Fruit fly (Drosophila melanogaster): ENCODE results near the gene CG5011.

CG5011 gene

DNA sequence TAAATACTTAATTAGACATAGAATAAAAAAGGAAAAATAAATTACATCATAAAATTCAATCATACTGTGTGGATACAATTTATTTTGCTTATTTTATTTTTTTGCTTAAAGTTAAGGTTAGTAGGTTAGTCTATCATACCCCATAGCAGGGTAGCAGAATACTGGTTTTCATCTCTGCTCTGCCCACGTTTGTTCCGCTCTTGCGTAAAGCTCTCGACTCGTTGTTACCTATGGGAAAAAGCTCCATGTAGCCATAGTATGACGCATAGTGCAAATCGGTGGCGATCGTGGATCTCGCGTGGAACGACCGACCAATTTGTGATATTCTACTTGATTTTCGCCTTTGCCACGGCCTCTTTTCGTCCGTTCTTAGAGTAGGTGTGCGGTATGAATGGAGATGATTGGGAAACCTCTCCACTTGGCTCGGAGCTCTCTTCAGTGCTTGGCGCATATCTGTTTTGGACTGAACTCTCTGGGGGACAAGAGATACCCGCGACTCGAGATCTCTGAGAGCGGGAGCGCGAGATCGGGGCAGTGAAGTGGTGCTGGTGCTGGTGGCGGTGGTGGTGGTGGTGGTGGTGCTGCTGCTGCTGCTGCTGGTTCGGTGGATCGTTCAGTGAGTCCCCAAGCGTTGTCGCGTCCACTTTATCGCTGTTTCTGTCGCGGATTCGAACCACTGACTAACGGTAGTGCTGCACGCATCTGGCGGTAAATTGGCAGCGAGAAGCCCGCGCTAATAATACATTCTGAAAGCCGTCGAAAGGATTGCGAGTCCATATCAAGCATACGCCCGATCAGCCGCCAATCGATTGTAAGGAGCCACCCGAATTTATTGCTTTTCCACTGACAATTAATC lies 14.6 kb upstream of the CG5011 start, which contains the start of gene CG5001:
CG5001 (plus strand) TSS at position 116 of the 856 bp plus-strand sequence.
- peak; percentile 42 for TF ChIP-seq CG11902 (GFP tag; optimal IDR thresholded peaks at IDR 0.05)
- no peak for TF ChIP-seq acj6 (GFP tag; optimal IDR thresholded peaks at IDR 0.05)
- TF ChIP-seq CG1621 (tag; optimal IDR thresholded peaks at IDR 0.05): peak; percentile 44
- peak in 1 of 2 experiments; percentile 6 for TF ChIP-seq salr (GFP tag; optimal IDR thresholded peaks at IDR 0.05)
- no peak for TF ChIP-seq fkh (GFP tag; optimal IDR thresholded peaks at IDR 0.05)
- TF ChIP-seq CG11294 (GFP tag; IDR thresholded peaks at IDR 0.05): peak; percentile 83
- peak; percentile 76 for TF ChIP-seq dsx (GFP tag; optimal IDR thresholded peaks at IDR 0.05; ENCODE audit: poor library complexity, severe bottlenecking)
- no peak for TF ChIP-seq CG34406 (GFP tag; optimal IDR thresholded peaks at IDR 0.05)
- peak; percentile 92 for TF ChIP-seq svp (GFP tag)
- peak; percentile 74 for TF ChIP-seq CG6792 (GFP tag; optimal IDR thresholded peaks at IDR 0.05)
- no peak for TF ChIP-seq Eip93F (GFP tag; optimal IDR thresholded peaks at IDR 0.05)
- peak; percentile 95 for TF ChIP-seq Eip78C (GFP tag)
- no peak for TF ChIP-seq Ets21C (GFP tag; optimal IDR thresholded peaks at IDR 0.05)
- peak; percentile 86 for TF ChIP-seq CG15336 (GFP tag; IDR thresholded peaks at IDR 0.05)
- TF ChIP-seq Gug (GFP tag; IDR thresholded peaks at IDR 0.05): peak; percentile 76
- peak; percentile 72 for TF ChIP-seq achi (GFP tag; optimal IDR thresholded peaks at IDR 0.05)
- TF ChIP-seq ss (GFP tag; optimal IDR thresholded peaks at IDR 0.05): peak in 1 of 2 experiments; percentile 22
- TF ChIP-seq CG32006 (GFP tag; optimal IDR thresholded peaks at IDR 0.05): peak; percentile 75
- peak; percentile 70 for TF ChIP-seq CG8632 (GFP tag; optimal IDR thresholded peaks at IDR 0.05)
- no peak for TF ChIP-seq Met (GFP tag; optimal IDR thresholded peaks at IDR 0.05)
- TF ChIP-seq Blimp-1 (GFP tag; optimal IDR thresholded peaks at IDR 0.05): no peak
- peak; percentile 76 for TF ChIP-seq cyc (GFP tag; optimal IDR thresholded peaks at IDR 0.05)
- TF ChIP-seq esn (GFP tag; optimal IDR thresholded peaks at IDR 0.05): peak; percentile 87
- no peak for TF ChIP-seq CG9139 (GFP tag; optimal IDR thresholded peaks at IDR 0.05)
- peak; percentile 83 for TF ChIP-seq net (GFP tag; optimal IDR thresholded peaks at IDR 0.05)
- peak; percentile 69 for TF ChIP-seq CG31627 (GFP tag; optimal IDR thresholded peaks at IDR 0.05)
- TF ChIP-seq fd85E (GFP tag; optimal IDR thresholded peaks at IDR 0.05): no peak
- no peak for TF ChIP-seq Smox (GFP tag; optimal IDR thresholded peaks at IDR 0.05)
- TF ChIP-seq eg (GFP tag; IDR thresholded peaks at IDR 0.05): peak; percentile 95
- TF ChIP-seq Eip75B (GFP tag; optimal IDR thresholded peaks at IDR 0.05): no peak
- TF ChIP-seq topi (GFP tag; optimal IDR thresholded peaks at IDR 0.05): no peak
- TF ChIP-seq CG8319 (GFP tag; optimal IDR thresholded peaks at IDR 0.05): peak; percentile 49
- no peak for TF ChIP-seq vri (GFP tag; optimal IDR thresholded peaks at IDR 0.05)
- peak; percentile 87 for TF ChIP-seq CG6163 (GFP tag; IDR thresholded peaks at IDR 0.05)
- TF ChIP-seq CG16779 (tag; optimal IDR thresholded peaks at IDR 0.05): peak; percentile 66
- TF ChIP-seq fd59A (GFP tag; optimal IDR thresholded peaks at IDR 0.05): peak; percentile 20
- TF ChIP-seq spab (GFP tag; optimal IDR thresholded peaks at IDR 0.05): peak; percentile 65
- no peak for TF ChIP-seq CG10631 (GFP tag; optimal IDR thresholded peaks at IDR 0.05)
- no peak for TF ChIP-seq OdsH (GFP tag; optimal IDR thresholded peaks at IDR 0.05)
- no peak for TF ChIP-seq Sox102F (GFP tag; optimal IDR thresholded peaks at IDR 0.05)
- TF ChIP-seq CG10669 (GFP tag; optimal IDR thresholded peaks at IDR 0.05): no peak
- TF ChIP-seq CG8119 (GFP tag; IDR thresholded peaks at IDR 0.05): peak; percentile 88
- TF ChIP-seq pdm3 (GFP tag; optimal IDR thresholded peaks at IDR 0.05): no peak
- no peak for TF ChIP-seq Hr39 (GFP tag; optimal IDR thresholded peaks at IDR 0.05)
- peak; percentile 22 for TF ChIP-seq dac (GFP tag; optimal IDR thresholded peaks at IDR 0.05)
- peak; percentile 81 for TF ChIP-seq lz (GFP tag; optimal IDR thresholded peaks at IDR 0.05)
- no peak for TF ChIP-seq CG11762 (GFP tag; optimal IDR thresholded peaks at IDR 0.05; ENCODE audit: insufficient read depth)
- peak; percentile 45 for TF ChIP-seq Sox15 (GFP tag; optimal IDR thresholded peaks at IDR 0.05)
- TF ChIP-seq CG3919 (GFP tag; optimal IDR thresholded peaks at IDR 0.05): peak; percentile 83
- no peak for TF ChIP-seq CG4318 (GFP tag; optimal IDR thresholded peaks at IDR 0.05)

All from whole organism, prepupa.